Worm (Caenorhabditis elegans): ENCODE results near the gene F58F9.9.
A peak's percentile ranks its signal among the peaks of the same experiment; 100 is the strongest.

ce11 chrIV:6275671-6276209 lies 35.6 kb downstream of the F58F9.9 start, which contains the start of the genes aat-4 and T13A10.1:
- TF ChIP-seq ama-1 (optimal IDR thresholded peaks at IDR 0.05) (no peak), pqm-1 (tag; optimal IDR thresholded peaks at IDR 0.05) (peak; percentile 60), pha-4 (tag; optimal IDR thresholded peaks at IDR 0.05) (no peak), snpc-4 (tag; optimal IDR thresholded peaks at IDR 0.05) (no peak), aly-2 (tag; optimal IDR thresholded peaks at IDR 0.05) (no peak), R02D3.7 (tag; optimal IDR thresholded peaks at IDR 0.05) (no peak), lin-15B (tag; optimal IDR thresholded peaks at IDR 0.05) (no peak), unc-39 (tag; optimal IDR thresholded peaks at IDR 0.05) (no peak), ztf-11 (tag; optimal IDR thresholded peaks at IDR 0.05) (no peak), zag-1 (tag; optimal IDR thresholded peaks at IDR 0.05) (no peak), lsy-12 (tag; optimal IDR thresholded peaks at IDR 0.05) (no peak)
